Worm (Caenorhabditis elegans) whole organism, L1 larva: Measurements from ENCODE around the gene T05H4.4.
A peak's percentile ranks its signal among the peaks of the same experiment; 100 is the strongest.

Source experiments
- F16B12.6 ChIP-seq: fragments of 150-350 bp; optimal IDR thresholded peaks from 2 replicates; lab custom pipeline; 2014; ENCODE audit warnings: missing biosample characterization, missing genetic modification characterization
- ama-1 ChIP-seq: fragments of 150-350 bp; optimal IDR thresholded peaks from 2 replicates; lab custom pipeline; 2014
- blmp-1 ChIP-seq: fragments of 150-350 bp; optimal IDR thresholded peaks from 2 replicates; lab custom pipeline; 2014; ENCODE audit warnings: missing biosample characterization, missing genetic modification characterization
- ceh-8 ChIP-seq: fragments of 200-800 bp; sonication (Bioruptor generic); optimal IDR thresholded peaks from 2 replicates; lab custom pipeline; 2018; ENCODE audit warnings: mild to moderate bottlenecking, missing genetic modification characterization, moderate library complexity, missing compliant biosample characterization
- ceh-82 ChIP-seq, 3 experiments: fragments of 150-350 bp in 1 of 3; sonication (generic microtip) in 2 of 3; optimal IDR thresholded peaks; 2 replicates each; lab custom pipeline; 2014 to 2017; ENCODE audit warnings: missing biosample characterization in 3 of 3, missing genetic modification characterization in 3 of 3
- ceh-88 ChIP-seq: fragments of 200-800 bp; sonication (Bioruptor generic); IDR thresholded peaks from 2 replicates; pipeline ENCODE4 v1.3.6; 2022; ENCODE audit warnings: missing genetic modification characterization, missing compliant biosample characterization
- ceh-90 ChIP-seq: sonication (generic microtip); optimal IDR thresholded peaks from 2 replicates; lab custom pipeline; 2016; ENCODE audit warnings: missing genetic modification characterization, missing compliant biosample characterization
- ces-1 ChIP-seq: fragments of 150-350 bp; optimal IDR thresholded peaks from 2 replicates; lab custom pipeline; 2014; ENCODE audit warnings: missing biosample characterization, missing genetic modification reagents, missing genetic modification characterization
- dsc-1 ChIP-seq: sonication (generic microtip); optimal IDR thresholded peaks from 2 replicates; lab custom pipeline; 2016; ENCODE audit warnings: mild to moderate bottlenecking, missing genetic modification characterization, missing compliant biosample characterization
- efl-1 ChIP-seq, 4 experiments: fragments of 150-350 bp; optimal IDR thresholded peaks in 3 of 4; peaks in 1 of 4; 1 replicate in 1 of 4; 2 replicates in 3 of 4; lab custom pipeline; 2014; ENCODE audit warnings: missing biosample characterization in 2 of 4, missing genetic modification characterization in 2 of 4, missing genetic modification reagents in 2 of 4
- egl-13 ChIP-seq: sonication (generic microtip); optimal IDR thresholded peaks from 2 replicates; lab custom pipeline; 2016; ENCODE audit warnings: missing genotype, missing genetic modification reagents, missing genetic modification characterization, missing compliant biosample characterization
- egl-27 ChIP-seq, 2 experiments: fragments of 150-350 bp in 1 of 2; sonication (generic microtip); optimal IDR thresholded peaks; 3 replicates each; lab custom pipeline; 2017 to 2018; ENCODE audit warnings: missing biosample characterization in 2 of 2, missing genetic modification characterization in 2 of 2, missing genetic modification reagents in 2 of 2
- elt-3 ChIP-seq, 6 experiments: fragments of 150-350 bp in 1 of 6; sonication (generic microtip); optimal IDR thresholded peaks; 2 replicates each; lab custom pipeline; 2017 to 2018; ENCODE audit warnings: missing biosample characterization in 6 of 6, missing genetic modification characterization in 6 of 6, inconsistent platforms in 1 of 6
- ets-5 ChIP-seq: fragments of 200-800 bp; sonication (Bioruptor generic); IDR thresholded peaks from 2 replicates; pipeline ENCODE4 v1.3.6; 2022; ENCODE audit warnings: missing genetic modification characterization, missing compliant biosample characterization
- grh-1 ChIP-seq: fragments of 200-800 bp; sonication (Bioruptor generic); IDR thresholded peaks from 2 replicates; pipeline ENCODE4 v1.3.6; 2022; ENCODE audit warnings: missing genetic modification reagents, missing genetic modification characterization, missing compliant biosample characterization
- hlh-17 ChIP-seq: fragments of 200-800 bp; sonication (Bioruptor generic); optimal IDR thresholded peaks from 2 replicates; lab custom pipeline; 2018; ENCODE audit warnings: missing genetic modification characterization, mild to moderate bottlenecking, missing compliant biosample characterization, moderate library complexity, borderline replicate concordance
- hlh-4 ChIP-seq: sonication (generic microtip); optimal IDR thresholded peaks from 2 replicates; lab custom pipeline; 2016; ENCODE audit warnings: mild to moderate bottlenecking, missing genetic modification characterization, missing compliant biosample characterization
- hpl-2 ChIP-seq: fragments of 150-350 bp; optimal IDR thresholded peaks from 2 replicates; lab custom pipeline; 2014; ENCODE audit warnings: missing biosample characterization, missing genetic modification reagents, missing genetic modification characterization
- jun-1 ChIP-seq: fragments of 150-350 bp; optimal IDR thresholded peaks from 2 replicates; lab custom pipeline; 2014; ENCODE audit warnings: missing biosample characterization, missing genetic modification reagents, missing genetic modification characterization
- lin-14 ChIP-seq: fragments of 200-800 bp; sonication (Bioruptor generic); optimal IDR thresholded peaks from 2 replicates; lab custom pipeline; 2018; ENCODE audit warnings: mild to moderate bottlenecking, missing genetic modification characterization, moderate library complexity, missing compliant biosample characterization
- lin-15B ChIP-seq: fragments of 150-350 bp; sonication (generic microtip); optimal IDR thresholded peaks from 3 replicates; lab custom pipeline; 2014; ENCODE audit warnings: missing biosample characterization, missing genetic modification characterization
- lin-35 ChIP-seq, 2 experiments: fragments of 150-350 bp; optimal IDR thresholded peaks; 2 replicates each; lab custom pipeline; 2014; ENCODE audit warnings: missing biosample characterization in 2 of 2, missing genetic modification characterization in 2 of 2, missing genetic modification reagents in 2 of 2
- lin-39 ChIP-seq: fragments of 150-350 bp; optimal IDR thresholded peaks from 2 replicates; lab custom pipeline; 2014; ENCODE audit warnings: missing biosample characterization, missing genetic modification reagents, missing genetic modification characterization
- lsy-2 ChIP-seq, 2 experiments: fragments of 150-350 bp; optimal IDR thresholded peaks; 2 replicates each; lab custom pipeline; 2014; ENCODE audit warnings: missing biosample characterization in 2 of 2, missing genetic modification characterization in 2 of 2
- mdl-1 ChIP-seq, 2 experiments: fragments of 150-350 bp; optimal IDR thresholded peaks; 2 replicates each; lab custom pipeline; 2014 to 2017; ENCODE audit warnings: missing biosample characterization in 2 of 2, missing genetic modification characterization in 2 of 2, inconsistent platforms in 1 of 2
- mep-1 ChIP-seq: fragments of 150-350 bp; optimal IDR thresholded peaks from 2 replicates; lab custom pipeline; 2014; ENCODE audit warnings: missing biosample characterization, missing genetic modification characterization
- nhr-12 ChIP-seq: sonication (generic microtip); optimal IDR thresholded peaks from 2 replicates; lab custom pipeline; 2017; ENCODE audit warnings: missing biosample characterization, missing genetic modification characterization
- nhr-20 ChIP-seq: sonication (generic microtip); optimal IDR thresholded peaks from 2 replicates; lab custom pipeline; 2016; ENCODE audit warnings: mild to moderate bottlenecking, missing genetic modification characterization, missing compliant biosample characterization
- nhr-237 ChIP-seq: fragments of 150-350 bp; optimal IDR thresholded peaks from 2 replicates; lab custom pipeline; 2014; ENCODE audit warnings: missing biosample characterization, missing genetic modification characterization
- nhr-28 ChIP-seq: fragments of 150-350 bp; optimal IDR thresholded peaks from 2 replicates; lab custom pipeline; 2014; ENCODE audit warnings: missing biosample characterization, missing genetic modification characterization
- nhr-76 ChIP-seq: sonication (generic microtip); optimal IDR thresholded peaks from 2 replicates; lab custom pipeline; 2017; ENCODE audit warnings: missing biosample characterization, missing genetic modification characterization
- nhr-77 ChIP-seq: fragments of 150-350 bp; optimal IDR thresholded peaks from 2 replicates; lab custom pipeline; 2014; ENCODE audit warnings: missing biosample characterization, missing genetic modification characterization
- nhr-84 ChIP-seq: sonication (generic microtip); optimal IDR thresholded peaks from 2 replicates; lab custom pipeline; 2017; ENCODE audit warnings: missing biosample characterization, missing genetic modification characterization
- nhr-85 ChIP-seq: sonication (generic microtip); peaks from one replicate; lab custom pipeline; 2016; ENCODE audit warnings: missing genetic modification characterization, inconsistent platforms, missing compliant biosample characterization
- nhr-90 ChIP-seq: sonication (generic microtip); optimal IDR thresholded peaks from 2 replicates; lab custom pipeline; 2016; ENCODE audit warnings: mild to moderate bottlenecking, missing genetic modification characterization, missing compliant biosample characterization; ENCODE audit not compliant: poor library complexity
- pag-3 ChIP-seq: sonication (generic microtip); optimal IDR thresholded peaks from 2 replicates; lab custom pipeline; 2017; ENCODE audit warnings: missing genetic modification characterization, mild to moderate bottlenecking, missing compliant biosample characterization, antibody characterized with exemption, borderline replicate concordance; ENCODE audit not compliant: insufficient read depth
- pqm-1 ChIP-seq: sonication (generic microtip); optimal IDR thresholded peaks from 3 replicates; lab custom pipeline; 2017; ENCODE audit warnings: missing biosample characterization, missing genetic modification characterization
- rnt-1 ChIP-seq: sonication (generic microtip); optimal IDR thresholded peaks from 2 replicates; lab custom pipeline; 2016; ENCODE audit warnings: mild to moderate bottlenecking, missing genetic modification characterization, moderate library complexity, missing compliant biosample characterization
- snpc-4 ChIP-seq: fragments of 150-350 bp; optimal IDR thresholded peaks from 2 replicates; lab custom pipeline; 2014; ENCODE audit warnings: missing biosample characterization, missing genetic modification characterization
- sox-4 ChIP-seq: sonication (generic microtip); optimal IDR thresholded peaks from 2 replicates; lab custom pipeline; 2016; ENCODE audit warnings: missing genetic modification characterization, missing compliant biosample characterization
- sup-37 ChIP-seq: fragments of 200-800 bp; sonication (Bioruptor generic); optimal IDR thresholded peaks from 2 replicates; lab custom pipeline; 2018; ENCODE audit warnings: mild to moderate bottlenecking, missing genetic modification characterization, missing compliant biosample characterization
- tlp-1 ChIP-seq: fragments of 150-350 bp; optimal IDR thresholded peaks from 2 replicates; lab custom pipeline; 2014; ENCODE audit warnings: missing biosample characterization, missing genetic modification characterization
- unc-30 ChIP-seq: sonication (generic microtip); optimal IDR thresholded peaks from 2 replicates; lab custom pipeline; 2017; ENCODE audit warnings: missing biosample characterization, missing genetic modification characterization
- unc-86 ChIP-seq: sonication (generic microtip); optimal IDR thresholded peaks from 2 replicates; lab custom pipeline; 2016; ENCODE audit warnings: missing genetic modification characterization, missing compliant biosample characterization
- vab-15 ChIP-seq: sonication (generic microtip); optimal IDR thresholded peaks from 2 replicates; lab custom pipeline; 2017; ENCODE audit warnings: missing genotype, mild to moderate bottlenecking, missing genetic modification characterization, missing compliant biosample characterization
- zip-4 ChIP-seq: fragments of 200-800 bp; sonication (Bioruptor generic); optimal IDR thresholded peaks from 2 replicates; lab custom pipeline; 2018; ENCODE audit warnings: mild to moderate bottlenecking, missing genetic modification characterization, moderate library complexity, missing compliant biosample characterization

Gene T05H4.4

ce11 chrV:6442037-6442436 is 3.3 kb downstream of the T05H4.4 start, which contains the start of gene T05H4.3:
Gene T05H4.3 (plus strand): TSS chrV:6442337.
- TF ChIP-seq hlh-17 (GFP tag; lab: Kevin White, UChicago) = no peak
- no peak for TF ChIP-seq vab-15
- TF ChIP-seq elt-3 (tag; optimal IDR thresholded peaks at IDR 0.05; lab: Kevin White, UChicago) = no peak
- no peak for TF ChIP-seq mdl-1 (tag; optimal IDR thresholded peaks at IDR 0.05; lab: Kevin White, UChicago)
- TF ChIP-seq lin-15B (tag; lab: Kevin White, UChicago) = no peak
- no peak for TF ChIP-seq sup-37 (GFP tag; lab: Kevin White, UChicago)
- TF ChIP-seq lin-39 (tag; lab: Kevin White, UChicago) = no peak
- no peak for TF ChIP-seq blmp-1
- TF ChIP-seq tlp-1 (tag; lab: Kevin White, UChicago) = no peak
- TF ChIP-seq egl-13 (tag; lab: Kevin White, UChicago) = no peak
- no peak for TF ChIP-seq nhr-90 (tag; lab: Kevin White, UChicago)
- TF ChIP-seq nhr-85 = no peak
- no peak for TF ChIP-seq zip-4 (GFP tag; lab: Kevin White, UChicago)
- no peak for TF ChIP-seq ceh-88 (GFP tag; lab: Robert Waterston, UW)
- TF ChIP-seq unc-30 (tag; lab: Kevin White, UChicago) = no peak
- TF ChIP-seq hlh-4 (tag; lab: Kevin White, UChicago) = no peak
- no peak for TF ChIP-seq unc-86 (tag; lab: Kevin White, UChicago)

- TF ChIP-seq ceh-88 (GFP tag; lab: Robert Waterston, UW) = no peak
- no peak for TF ChIP-seq zip-4 (GFP tag; lab: Kevin White, UChicago)
- no peak for TF ChIP-seq lin-15B (tag; lab: Kevin White, UChicago)
- TF ChIP-seq hlh-4 (tag; lab: Kevin White, UChicago) = no peak
- TF ChIP-seq pqm-1 = no peak
- TF ChIP-seq ceh-82 (tag; optimal IDR thresholded peaks at IDR 0.05; lab: Kevin White, UChicago) = no peak
- TF ChIP-seq jun-1 (tag; lab: Kevin White, UChicago) = no peak
- no peak for TF ChIP-seq snpc-4 (tag; lab: Kevin White, UChicago)
- no peak for TF ChIP-seq lin-14 (GFP tag; lab: Kevin White, UChicago)
- no peak for TF ChIP-seq lsy-2 (tag; optimal IDR thresholded peaks at IDR 0.05; lab: Kevin White, UChicago)
- no peak for TF ChIP-seq tlp-1 (tag; lab: Kevin White, UChicago)
These were observed 9.7 kb downstream of the T05H4.4 start, which contains the start of gene fbxa-196 for ce11 chrV:6448356-6448755. Gene fbxa-196 (plus strand): TSS chrV:6448656.

- no peak for TF ChIP-seq nhr-84 (tag; lab: Kevin White, UChicago)
- TF ChIP-seq pag-3 (tag; lab: Kevin White, UChicago) = no peak
- no peak for TF ChIP-seq grh-1
- TF ChIP-seq ceh-90 = no peak
- TF ChIP-seq nhr-20 (tag; lab: Kevin White, UChicago) = no peak
- no peak for TF ChIP-seq mep-1
- TF ChIP-seq nhr-77 (tag; lab: Kevin White, UChicago) = no peak
- no peak for TF ChIP-seq dsc-1
- no peak for TF ChIP-seq lin-39 (tag; lab: Kevin White, UChicago)
- no peak for TF ChIP-seq ces-1 (GFP tag; lab: Kevin White, UChicago)
- TF ChIP-seq ceh-88 (GFP tag; lab: Robert Waterston, UW) = no peak
- no peak for TF ChIP-seq sox-4 (tag; lab: Kevin White, UChicago)
- no peak for TF ChIP-seq egl-27 (tag; optimal IDR thresholded peaks at IDR 0.05; lab: Kevin White, UChicago)
- no peak for TF ChIP-seq nhr-76
- no peak for TF ChIP-seq unc-86 (tag; lab: Kevin White, UChicago)
- peak in 1 of 2 experiments; percentile 4 for TF ChIP-seq efl-1 (optimal IDR thresholded peaks at IDR 0.05; lab: Kevin White, UChicago)
- peak in 1 of 2 experiments; percentile 68 for TF ChIP-seq efl-1 (GFP tag; optimal IDR thresholded peaks at IDR 0.05 in 1 of 2; lab: Kevin White, UChicago)
- no peak for TF ChIP-seq nhr-12 (tag; lab: Kevin White, UChicago)
- no peak for TF ChIP-seq nhr-237 (tag; lab: Kevin White, UChicago)
- TF ChIP-seq lin-35 (GFP tag; optimal IDR thresholded peaks at IDR 0.05; lab: Kevin White, UChicago) = peak in 1 of 2 experiments; percentile 4
- TF ChIP-seq rnt-1 (tag; lab: Kevin White, UChicago) = peak; percentile 13
- TF ChIP-seq ama-1 (lab: Kevin White, UChicago) = no peak
- no peak for TF ChIP-seq F16B12.6 (tag; lab: Kevin White, UChicago)
- no peak for TF ChIP-seq ets-5
- no peak for TF ChIP-seq blmp-1
- TF ChIP-seq ceh-8 (GFP tag; lab: Kevin White, UChicago) = no peak
- no peak for TF ChIP-seq hpl-2 (GFP tag; lab: Kevin White, UChicago)
- no peak for TF ChIP-seq nhr-28 (tag; lab: Kevin White, UChicago)
- no peak for TF ChIP-seq vab-15
These were observed 11.7 kb downstream of the T05H4.4 start, which contains the start of gene acl-8 for ce11 chrV:6450129-6451011. Gene acl-8 (plus strand): TSS chrV:6450870.
